Worm (Caenorhabditis elegans) whole organism, L1 larva: ENCODE results near the gene cyp-35A5.

Experiments used
- egl-27 ChIP-seq, 2 experiments: fragments of 150-350 bp in 1 of 2; sonication (generic microtip); optimal IDR thresholded peaks; 3 replicates each; lab custom pipeline; 2017 to 2018; ENCODE audit warnings: missing biosample characterization in 2 of 2, missing genetic modification characterization in 2 of 2, missing genetic modification reagents in 2 of 2
- elt-2 ChIP-seq: sonication (generic microtip); optimal IDR thresholded peaks from 2 replicates; lab custom pipeline; 2016; ENCODE audit warnings: missing genetic modification characterization, mild to moderate bottlenecking, inconsistent platforms, missing compliant biosample characterization, missing genetic modification reagents
- zag-1 ChIP-seq: fragments of 150-350 bp; optimal IDR thresholded peaks from 2 replicates; lab custom pipeline; 2014; ENCODE audit warnings: missing biosample characterization, missing genetic modification characterization

DNA sequence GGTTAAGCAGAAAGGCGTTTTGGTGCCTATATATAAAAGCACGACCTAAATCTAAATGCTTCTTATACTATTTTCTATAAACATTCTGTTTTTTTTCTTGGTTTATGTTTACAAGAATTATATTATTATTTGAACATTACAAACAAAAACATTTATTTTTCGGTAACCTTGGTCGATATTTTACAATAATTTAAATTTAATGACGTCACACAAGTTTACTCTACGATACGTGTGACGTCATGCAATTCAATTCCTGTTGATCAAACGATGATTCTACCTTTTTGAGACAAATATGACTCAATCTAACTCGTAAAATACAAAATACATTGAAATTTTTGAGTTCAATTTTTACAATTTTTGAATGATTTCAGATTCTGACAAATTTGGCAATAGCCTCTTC is 40.1 kb upstream of the cyp-35A5 start:
- TF ChIP-seq egl-27 (tag; optimal IDR thresholded peaks at IDR 0.05; lab: Kevin White, UChicago) (no peak), elt-2 (tag; lab: Kevin White, UChicago) (no peak), zag-1 (tag; lab: Kevin White, UChicago) (no peak)
